Worm (Caenorhabditis elegans) whole organism, early embryonic: ENCODE data around the gene nspg-11.

Source experiments
- B0310.2 ChIP-seq: sonication (generic microtip); optimal IDR thresholded peaks from 2 replicates; lab custom pipeline; 2016; ENCODE audit warnings: mild to moderate bottlenecking, missing genetic modification characterization, missing compliant biosample characterization
- ets-7 ChIP-seq: sonication (generic microtip); optimal IDR thresholded peaks from 2 replicates; lab custom pipeline; 2016; ENCODE audit warnings: missing genotype, missing genetic modification characterization, missing compliant biosample characterization
- hnd-1 ChIP-seq: sonication (generic microtip); optimal IDR thresholded peaks from 2 replicates; lab custom pipeline; 2016; ENCODE audit warnings: missing genetic modification characterization, missing compliant biosample characterization
- tra-4 ChIP-seq: sonication (generic microtip); optimal IDR thresholded peaks from 2 replicates; lab custom pipeline; 2017; ENCODE audit warnings: missing genetic modification characterization, missing compliant biosample characterization

DNA sequence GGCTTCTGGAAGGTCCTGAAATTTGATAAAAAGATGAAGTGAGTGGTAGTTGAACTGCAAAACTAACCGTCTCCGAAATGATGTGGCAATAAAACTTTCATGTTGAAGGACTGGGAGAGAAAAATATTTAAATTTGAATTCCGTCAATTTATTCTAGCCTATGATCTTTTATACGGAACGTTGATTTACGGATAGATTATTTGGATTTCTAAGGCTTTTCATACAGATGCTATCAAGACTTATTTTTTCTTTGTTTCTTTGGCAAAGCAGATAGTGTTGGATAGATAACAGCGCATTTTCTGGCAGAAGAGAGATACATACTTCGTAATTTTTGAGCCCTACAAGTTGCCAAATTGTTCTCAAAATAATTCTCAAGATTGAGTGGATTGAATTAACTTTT lies 19.9 kb downstream of the nspg-11 start, which contains the start of gene F49C12.4:
- TF ChIP-seq tra-4: no peak
- no peak for TF ChIP-seq B0310.2 (tag; lab: Kevin White, UChicago)
- TF ChIP-seq hnd-1 (tag; lab: Kevin White, UChicago): no peak
- TF ChIP-seq ets-7 (tag; lab: Kevin White, UChicago): no peak
